Worm (Caenorhabditis elegans): Measurements from ENCODE around the gene C49C3.8.

DNA sequence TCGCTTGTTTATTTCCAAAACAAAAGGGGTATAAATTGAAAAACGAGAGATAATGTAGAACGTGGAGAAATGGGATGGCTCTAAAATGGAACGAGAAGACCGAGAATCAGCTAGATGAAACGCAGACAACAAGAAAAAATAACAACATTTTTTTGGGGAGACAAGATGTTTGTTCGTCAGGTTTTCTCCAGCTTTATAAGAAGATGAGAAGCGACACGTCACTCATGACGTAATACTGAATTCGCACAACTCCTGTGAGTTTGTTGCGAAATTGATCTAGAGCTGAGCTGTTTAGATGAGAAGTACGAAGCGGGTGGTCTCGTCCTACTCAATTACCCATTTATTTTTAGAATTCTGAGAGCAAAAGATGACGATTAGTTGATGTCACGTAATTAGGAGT is 49.7 kb upstream of the C49C3.8 start:
- no peak for TF ChIP-seq ceh-9 (tag; optimal IDR thresholded peaks at IDR 0.05)
- TF ChIP-seq T23F11.4 (GFP tag; optimal IDR thresholded peaks at IDR 0.05) = no peak
- no peak for TF ChIP-seq hlh-8 (tag; optimal IDR thresholded peaks at IDR 0.05)
- no peak for TF ChIP-seq elt-2 (tag; optimal IDR thresholded peaks at IDR 0.05)
- no peak for TF ChIP-seq unc-55 (GFP tag; optimal IDR thresholded peaks at IDR 0.05)
- TF ChIP-seq fkh-10 (GFP tag; optimal IDR thresholded peaks at IDR 0.05) = no peak
- TF ChIP-seq tbx-7 (tag; optimal IDR thresholded peaks at IDR 0.05) = no peak

All from whole organism, late embryonic.